Fruit fly (Drosophila melanogaster) whole organism, larva: ENCODE measurements around the gene bun.

Experiments used
- noc ChIP-seq: fragments of 200-800 bp; sonication (Bioruptor generic); optimal IDR thresholded peaks from 3 replicates; lab custom pipeline; 2019; ENCODE audit warnings: missing biosample characterization, mild to moderate bottlenecking, missing genetic modification characterization, moderate library complexity

bun gene

dm6 chr2L:12478494-12478893 is 67.9 kb downstream of the bun start:
- no peak for TF ChIP-seq noc (tag; lab: Kevin White, UChicago)

- TF ChIP-seq noc (tag; lab: Kevin White, UChicago): no peak
Measured at dm6 chr2L:12476115-12476514, 70.3 kb downstream of the bun start.

dm6 chr2L:12475308-12475707 is 71.1 kb downstream of the bun start:
- peak; percentile 81 for TF ChIP-seq noc (tag; lab: Kevin White, UChicago)

dm6 chr2L:12474212-12474891 is 72.1 kb downstream of the bun start:
- TF ChIP-seq noc (tag; lab: Kevin White, UChicago): no peak

- TF ChIP-seq noc (tag; lab: Kevin White, UChicago): no peak
Measured at dm6 chr2L:12473583-12473982, 72.8 kb downstream of the bun start.

dm6 chr2L:12472988-12473387 is 73.4 kb downstream of the bun start:
- no peak for TF ChIP-seq noc (tag; lab: Kevin White, UChicago)

- TF ChIP-seq noc (tag; lab: Kevin White, UChicago): no peak
Measured at dm6 chr2L:12471937-12472336, 74.5 kb downstream of the bun start.

- TF ChIP-seq noc (tag; lab: Kevin White, UChicago): no peak
Measured at dm6 chr2L:12469235-12469634, 77.2 kb downstream of the bun start.

- TF ChIP-seq noc (tag; lab: Kevin White, UChicago): peak; percentile 63
Measured at dm6 chr2L:12468813-12469212, 77.6 kb downstream of the bun start.

dm6 chr2L:12467673-12468072 is 78.7 kb downstream of the bun start:
- peak; percentile 79 for TF ChIP-seq noc (tag; lab: Kevin White, UChicago)

dm6 chr2L:12466506-12467043 is 79.8 kb downstream of the bun start:
- TF ChIP-seq noc (tag; lab: Kevin White, UChicago): no peak

dm6 chr2L:12465164-12466011 is 81.0 kb downstream of the bun start:
- TF ChIP-seq noc (tag; lab: Kevin White, UChicago): peak; percentile 62

- TF ChIP-seq noc (tag; lab: Kevin White, UChicago): peak; percentile 13
Measured at dm6 chr2L:12464065-12464464, 82.3 kb downstream of the bun start.

- no peak for TF ChIP-seq noc (tag; lab: Kevin White, UChicago)
Measured at dm6 chr2L:12463037-12463436, 83.4 kb downstream of the bun start.

dm6 chr2L:12460767-12461739 is 85.4 kb downstream of the bun start:
- TF ChIP-seq noc (tag; lab: Kevin White, UChicago): peak; percentile 92
